Worm (Caenorhabditis elegans) whole organism, young adult: ENCODE data around the gene rrp-8.

Experiments
- B0035.1 ChIP-seq: sonication (generic microtip); optimal IDR thresholded peaks from 2 replicates; lab custom pipeline; 2016; ENCODE audit warnings: missing genetic modification characterization, mild to moderate bottlenecking, missing compliant biosample characterization, missing genotype, missing genetic modification reagents
- C06A6.2 ChIP-seq: fragments of 200-800 bp; sonication (Bioruptor generic); conservative IDR thresholded peaks from 2 replicates; pipeline ENCODE4 v1.3.6; 2022; ENCODE audit warnings: missing genetic modification characterization, missing compliant biosample characterization
- C17E4.6 ChIP-seq: fragments of 200-800 bp; sonication (Bioruptor generic); IDR thresholded peaks from 2 replicates; pipeline ENCODE4 v1.3.6; 2022; ENCODE audit warnings: missing genetic modification reagents, missing genetic modification characterization, missing compliant biosample characterization
- D2030.7 ChIP-seq: fragments of 200-800 bp; sonication (Bioruptor generic); IDR thresholded peaks from 2 replicates; pipeline ENCODE4 v1.3.6; 2022; ENCODE audit warnings: missing genetic modification reagents, missing genetic modification characterization, missing compliant biosample characterization
- F39B2.1 ChIP-seq: fragments of 200-800 bp; sonication (Bioruptor generic); IDR thresholded peaks from 2 replicates; pipeline ENCODE4 v1.3.6; 2022; ENCODE audit warnings: missing genetic modification reagents, missing genetic modification characterization, missing compliant biosample characterization
- F49E8.2 ChIP-seq: sonication (generic microtip); optimal IDR thresholded peaks from 3 replicates; lab custom pipeline; 2017; ENCODE audit warnings: missing genetic modification characterization, mild to moderate bottlenecking, missing compliant biosample characterization, antibody characterized with exemption, moderate library complexity; ENCODE audit not compliant: insufficient read depth
- F55B11.4 ChIP-seq: sonication (generic microtip); optimal IDR thresholded peaks from 2 replicates; lab custom pipeline; 2016; ENCODE audit warnings: missing compliant biosample characterization, missing genetic modification characterization, borderline replicate concordance; ENCODE audit not compliant: insufficient read depth
- F57C9.4 ChIP-seq: sonication (generic microtip); optimal IDR thresholded peaks from 2 replicates; lab custom pipeline; 2017; ENCODE audit warnings: mild to moderate bottlenecking, missing genetic modification characterization, missing compliant biosample characterization
- K11D2.4 ChIP-seq: fragments of 200-800 bp; sonication (Bioruptor generic); IDR thresholded peaks from 2 replicates; pipeline ENCODE4 v1.3.6; 2022; ENCODE audit warnings: missing genetic modification reagents, missing genetic modification characterization, missing compliant biosample characterization
- T07F8.4 ChIP-seq: sonication (generic microtip); optimal IDR thresholded peaks from 2 replicates; lab custom pipeline; 2016; ENCODE audit warnings: mild to moderate bottlenecking, missing genetic modification characterization, moderate library complexity, missing compliant biosample characterization
- Y53G8AR.9 ChIP-seq: fragments of 200-800 bp; sonication (Bioruptor generic); conservative IDR thresholded peaks from 2 replicates; pipeline ENCODE4 v1.3.6; 2022; ENCODE audit warnings: missing genetic modification reagents, missing genetic modification characterization, missing compliant biosample characterization
- Y56A3A.18 ChIP-seq: fragments of 200-800 bp; sonication (Bioruptor generic); IDR thresholded peaks from 2 replicates; pipeline ENCODE4 v1.3.6; 2022; ENCODE audit warnings: missing genetic modification reagents, missing genetic modification characterization, missing compliant biosample characterization
- ZK185.1 ChIP-seq: sonication (generic microtip); optimal IDR thresholded peaks from 2 replicates; lab custom pipeline; 2016; ENCODE audit warnings: mild to moderate bottlenecking, missing genetic modification characterization, missing compliant biosample characterization; ENCODE audit not compliant: poor library complexity, severe bottlenecking
- akir-1 ChIP-seq: fragments of 200-800 bp; sonication (Bioruptor generic); optimal IDR thresholded peaks from 2 replicates; lab custom pipeline; 2018; ENCODE audit warnings: mild to moderate bottlenecking, missing genetic modification characterization, moderate library complexity, missing compliant biosample characterization
- ama-1 ChIP-seq, 3 experiments: fragments of 150-350 bp in 1 of 3; sonication (generic microtip) in 2 of 3; optimal IDR thresholded peaks; 2 replicates each; lab custom pipeline; 2014 to 2018; ENCODE audit warnings: missing biosample characterization in 2 of 3, missing genetic modification characterization in 2 of 3, missing genetic modification reagents in 2 of 3
- aptf-2 ChIP-seq: fragments of 200-800 bp; sonication (Bioruptor generic); conservative IDR thresholded peaks from 2 replicates; pipeline ENCODE4 v1.3.6; 2022; ENCODE audit warnings: missing genetic modification reagents, missing genetic modification characterization, missing compliant biosample characterization
- atf-7 ChIP-seq: sonication (generic microtip); optimal IDR thresholded peaks from 2 replicates; lab custom pipeline; 2017; ENCODE audit warnings: mild to moderate bottlenecking, missing genetic modification characterization, missing compliant biosample characterization
- athp-1 ChIP-seq: sonication (generic microtip); optimal IDR thresholded peaks from 2 replicates; lab custom pipeline; 2017; ENCODE audit warnings: mild to moderate bottlenecking, missing genetic modification characterization, missing compliant biosample characterization
- attf-3 ChIP-seq: fragments of 200-800 bp; sonication (Bioruptor generic); conservative IDR thresholded peaks from 2 replicates; pipeline ENCODE4 v1.3.6; 2022; ENCODE audit warnings: missing genetic modification reagents, missing genetic modification characterization, missing compliant biosample characterization
- attf-6 ChIP-seq: fragments of 200-800 bp; sonication (Bioruptor generic); IDR thresholded peaks from 2 replicates; pipeline ENCODE4 v1.3.6; 2022; ENCODE audit warnings: missing genetic modification reagents, missing genetic modification characterization, missing compliant biosample characterization
- bed-1 ChIP-seq: fragments of 200-800 bp; sonication (Bioruptor generic); IDR thresholded peaks from 2 replicates; pipeline ENCODE4 v1.3.6; 2022; ENCODE audit warnings: missing genetic modification reagents, missing genetic modification characterization, missing compliant biosample characterization
- cebp-1 ChIP-seq, 2 experiments: fragments of 200-800 bp in 1 of 2; sonication (Bioruptor generic) in 1 of 2; sonication (generic microtip) in 1 of 2; IDR thresholded peaks in 1 of 2; optimal IDR thresholded peaks in 1 of 2; 2 replicates each; pipeline versions ENCODE4 v1.3.6 to Lab custom; 2017 to 2022; ENCODE audit warnings: missing compliant biosample characterization in 2 of 2, missing genetic modification characterization in 2 of 2, mild to moderate bottlenecking in 1 of 2, missing genetic modification reagents in 1 of 2, moderate library complexity in 1 of 2
- ceh-100 ChIP-seq: fragments of 200-800 bp; sonication (Bioruptor generic); IDR thresholded peaks from 2 replicates; pipeline ENCODE4 v1.3.6; 2022; ENCODE audit warnings: missing genetic modification reagents, missing genetic modification characterization, missing compliant biosample characterization
- ceh-58 ChIP-seq: fragments of 200-800 bp; sonication (Bioruptor generic); IDR thresholded peaks from 2 replicates; pipeline ENCODE4 v1.3.6; 2022; ENCODE audit warnings: missing genetic modification characterization, missing compliant biosample characterization
- chd-7 ChIP-seq: sonication (generic microtip); optimal IDR thresholded peaks from 2 replicates; lab custom pipeline; 2016; ENCODE audit warnings: mild to moderate bottlenecking, missing genetic modification characterization, moderate library complexity, missing compliant biosample characterization
- egl-44 ChIP-seq: fragments of 200-800 bp; sonication (Bioruptor generic); IDR thresholded peaks from 2 replicates; pipeline ENCODE4 v1.3.6; 2022; ENCODE audit warnings: missing genetic modification reagents, missing genetic modification characterization, missing compliant biosample characterization
- ekl-4 ChIP-seq: fragments of 200-800 bp; sonication (Bioruptor generic); IDR thresholded peaks from 2 replicates; pipeline ENCODE4 v1.3.6; 2022; ENCODE audit warnings: missing genetic modification reagents, missing genetic modification characterization, missing compliant biosample characterization
- fkh-3 ChIP-seq: sonication (generic microtip); optimal IDR thresholded peaks from 2 replicates; lab custom pipeline; 2016; ENCODE audit warnings: mild to moderate bottlenecking, missing genetic modification characterization, missing compliant biosample characterization
- let-526 ChIP-seq: fragments of 200-800 bp; sonication (Bioruptor generic); IDR thresholded peaks from 2 replicates; pipeline ENCODE4 v1.3.6; 2022; ENCODE audit warnings: missing genetic modification reagents, missing genetic modification characterization, missing compliant biosample characterization
- lsl-1 ChIP-seq: fragments of 200-800 bp; sonication (Bioruptor generic); optimal IDR thresholded peaks from 2 replicates; lab custom pipeline; 2018; ENCODE audit warnings: mild to moderate bottlenecking, missing genetic modification characterization, moderate library complexity, missing compliant biosample characterization
- lsy-27 ChIP-seq: sonication (generic microtip); optimal IDR thresholded peaks from 2 replicates; lab custom pipeline; 2017; ENCODE audit warnings: missing genetic modification characterization, mild to moderate bottlenecking, missing compliant biosample characterization, antibody characterized with exemption, missing genotype, borderline replicate concordance; ENCODE audit not compliant: insufficient read depth
- madf-3 ChIP-seq: fragments of 200-800 bp; sonication (Bioruptor generic); IDR thresholded peaks from 2 replicates; pipeline ENCODE4 v1.3.6; 2022; ENCODE audit warnings: missing genetic modification reagents, missing genetic modification characterization, missing compliant biosample characterization
- madf-6 ChIP-seq: fragments of 200-800 bp; sonication (Bioruptor generic); IDR thresholded peaks from 2 replicates; pipeline ENCODE4 v1.3.6; 2022; ENCODE audit warnings: missing genetic modification reagents, missing genetic modification characterization, missing compliant biosample characterization
- mcd-1 ChIP-seq: fragments of 200-800 bp; sonication (Bioruptor generic); IDR thresholded peaks from 2 replicates; pipeline ENCODE4 v1.3.6; 2022; ENCODE audit warnings: missing genetic modification reagents, missing genetic modification characterization, missing compliant biosample characterization
- mel-28 ChIP-seq: sonication (generic microtip); optimal IDR thresholded peaks from 2 replicates; lab custom pipeline; 2016; ENCODE audit warnings: borderline replicate concordance, mild to moderate bottlenecking, missing genetic modification characterization, missing compliant biosample characterization
- nfyb-1 ChIP-seq: fragments of 200-800 bp; sonication (Bioruptor generic); IDR thresholded peaks from 2 replicates; pipeline ENCODE4 v1.3.6; 2022; ENCODE audit warnings: missing genetic modification reagents, missing genetic modification characterization, missing compliant biosample characterization
- nhr-179 ChIP-seq: sonication (generic microtip); optimal IDR thresholded peaks from 2 replicates; lab custom pipeline; 2016; ENCODE audit warnings: mild to moderate bottlenecking, missing genetic modification characterization, missing compliant biosample characterization
- nhr-27 ChIP-seq: fragments of 200-800 bp; sonication (Bioruptor generic); optimal IDR thresholded peaks from 2 replicates; lab custom pipeline; 2018; ENCODE audit warnings: mild to moderate bottlenecking, missing genetic modification characterization, moderate library complexity, missing compliant biosample characterization
- pha-4 ChIP-seq: fragments of 150-350 bp; sonication (generic microtip); optimal IDR thresholded peaks from 2 replicates; lab custom pipeline; 2014; ENCODE audit warnings: missing biosample characterization, missing genetic modification reagents, missing genetic modification characterization
- sdz-38 ChIP-seq: sonication (generic microtip); optimal IDR thresholded peaks from 2 replicates; lab custom pipeline; 2016; ENCODE audit warnings: missing genotype, missing genetic modification characterization, missing compliant biosample characterization
- snpc-1.1 ChIP-seq: sonication (generic microtip); optimal IDR thresholded peaks from 2 replicates; lab custom pipeline; 2017; ENCODE audit warnings: missing genetic modification characterization, mild to moderate bottlenecking, missing compliant biosample characterization, antibody characterized with exemption, moderate library complexity, missing genotype, missing genetic modification reagents; ENCODE audit not compliant: insufficient read depth
- snpc-1.3 ChIP-seq: sonication (generic microtip); optimal IDR thresholded peaks from 2 replicates; lab custom pipeline; 2017; ENCODE audit warnings: missing genetic modification characterization, mild to moderate bottlenecking, missing compliant biosample characterization, antibody characterized with exemption, moderate library complexity, missing genotype, missing genetic modification reagents; ENCODE audit not compliant: insufficient read depth
- snpc-3.4 ChIP-seq: sonication (generic microtip); optimal IDR thresholded peaks from 2 replicates; lab custom pipeline; 2017; ENCODE audit warnings: missing genetic modification characterization, mild to moderate bottlenecking, missing compliant biosample characterization, antibody characterized with exemption, moderate library complexity, missing genotype, missing genetic modification reagents
- unc-62 ChIP-seq: fragments of 150-350 bp; optimal IDR thresholded peaks from 2 replicates; lab custom pipeline; 2014; ENCODE audit warnings: missing biosample characterization, missing genetic modification reagents, missing genetic modification characterization
- ztf-28 ChIP-seq: fragments of 200-800 bp; sonication (Bioruptor generic); IDR thresholded peaks from 2 replicates; pipeline ENCODE4 v1.3.6; 2022; ENCODE audit warnings: missing genetic modification reagents, missing genetic modification characterization, missing compliant biosample characterization

Gene rrp-8

ce11 chrIV:419674-420073 lies 23.3 kb downstream of the rrp-8 start, which contains the start of gene eri-1 (continued):
- TF ChIP-seq ama-1 (optimal IDR thresholded peaks at IDR 0.05; lab: Kevin White, UChicago) = no peak
- TF ChIP-seq ama-1 (GFP tag; optimal IDR thresholded peaks at IDR 0.05; lab: Kevin White, UChicago) = peak in 1 of 2 experiments; percentile 36
- peak; percentile 57 for TF ChIP-seq athp-1 (tag; lab: Kevin White, UChicago)
- TF ChIP-seq mel-28 (tag; lab: Kevin White, UChicago) = no peak
- 0 out of 2 replicates have a peak, but pooled peaks have one; percentile 32 for TF ChIP-seq attf-6 (GFP tag; lab: Robert Waterston, UW)
- peak; percentile 37; the same call in 1 of the 2 replicates for TF ChIP-seq Y53G8AR.9
- no peak for TF ChIP-seq sdz-38 (tag; lab: Kevin White, UChicago)
- TF ChIP-seq lsl-1 = peak; percentile 22
- TF ChIP-seq fkh-3 = no peak
- TF ChIP-seq bed-1 (GFP tag; lab: Robert Waterston, UW) = no peak
- TF ChIP-seq nhr-179 (tag; lab: Kevin White, UChicago) = no peak
- no peak for TF ChIP-seq let-526 (GFP tag; lab: Robert Waterston, UW)
- no peak for TF ChIP-seq nfyb-1 (GFP tag; lab: Robert Waterston, UW)
- no peak for TF ChIP-seq F49E8.2 (tag; lab: Kevin White, UChicago)
- TF ChIP-seq ZK185.1 (tag; lab: Kevin White, UChicago) = no peak
- TF ChIP-seq T07F8.4 (tag; lab: Kevin White, UChicago) = no peak
- no peak for TF ChIP-seq K11D2.4
- no peak; the same call in 1 of the 2 replicates for TF ChIP-seq cebp-1 (GFP tag; IDR thresholded peaks at IDR 0.05; lab: Robert Waterston, UW)
- TF ChIP-seq cebp-1 (tag; optimal IDR thresholded peaks at IDR 0.05; lab: Kevin White, UChicago) = peak; percentile 25
- peak; percentile 54; the same call in 1 of the 2 replicates for TF ChIP-seq ekl-4 (GFP tag; lab: Robert Waterston, UW)
- no peak for TF ChIP-seq F55B11.4 (tag; lab: Kevin White, UChicago)
- TF ChIP-seq C06A6.2 (GFP tag; lab: Robert Waterston, UW) = no peak
- no peak for TF ChIP-seq attf-3 (GFP tag; lab: Robert Waterston, UW)
- TF ChIP-seq F57C9.4 (tag; lab: Kevin White, UChicago) = no peak
- no peak for TF ChIP-seq snpc-1.1 (tag; lab: Kevin White, UChicago)
- peak; percentile 56; the same call in 1 of the 2 replicates for TF ChIP-seq madf-6 (GFP tag; lab: Robert Waterston, UW)
- TF ChIP-seq F39B2.1 (GFP tag; lab: Robert Waterston, UW) = 0 out of 2 replicates have a peak, but pooled peaks have one; percentile 52
- TF ChIP-seq C17E4.6 = no peak
- 0 out of 2 replicates have a peak, but pooled peaks have one; percentile 32 for TF ChIP-seq D2030.7 (GFP tag; lab: Robert Waterston, UW)

ce11 chrIV:420686-421085 lies 24.3 kb downstream of the rrp-8 start:
- TF ChIP-seq atf-7 (tag; lab: Kevin White, UChicago) (no peak), ztf-28 (GFP tag; lab: Robert Waterston, UW) (no peak), lsy-27 (tag; lab: Kevin White, UChicago) (no peak), ceh-100 (GFP tag; lab: Robert Waterston, UW) (no peak), aptf-2 (GFP tag; lab: Robert Waterston, UW) (no peak), snpc-1.3 (tag; lab: Kevin White, UChicago) (no peak), B0035.1 (tag; lab: Kevin White, UChicago) (no peak), egl-44 (no peak), nhr-27 (tag; lab: Kevin White, UChicago) (no peak), pha-4 (tag; lab: Kevin White, UChicago) (no peak), ceh-58 (no peak), ZK185.1 (tag; lab: Kevin White, UChicago) (no peak), madf-6 (GFP tag; lab: Robert Waterston, UW) (peak; percentile 38; the same call in 1 of the 2 replicates), akir-1 (GFP tag; lab: Kevin White, UChicago) (no peak), T07F8.4 (tag; lab: Kevin White, UChicago) (no peak), Y56A3A.18 (GFP tag; lab: Robert Waterston, UW) (0 out of 2 replicates have a peak, but pooled peaks have one; percentile 24), unc-62 (GFP tag; lab: Kevin White, UChicago) (no peak), chd-7 (no peak), mcd-1 (GFP tag; lab: Robert Waterston, UW) (no peak), snpc-3.4 (tag; lab: Kevin White, UChicago) (no peak), madf-3 (0 out of 2 replicates have a peak, but pooled peaks have one; percentile 62)
